Worm (Caenorhabditis elegans) whole organism, L3 larva: ENCODE results near the gene clec-60.

ENCODE experiments used
- ceh-82 ChIP-seq: fragments of 150-350 bp; optimal IDR thresholded peaks from 2 replicates; lab custom pipeline; 2014; ENCODE audit warnings: missing biosample characterization, missing genetic modification characterization
- ceh-9 ChIP-seq: sonication (generic microtip); optimal IDR thresholded peaks from 2 replicates; lab custom pipeline; 2018; ENCODE audit warnings: missing biosample characterization, missing genetic modification characterization
- eor-1 ChIP-seq, 2 experiments: fragments of 150-350 bp; optimal IDR thresholded peaks; 2 replicates each; lab custom pipeline; 2014 to 2018; ENCODE audit warnings: missing biosample characterization in 2 of 2, missing genetic modification characterization in 2 of 2
- lin-15B ChIP-seq: fragments of 150-350 bp; optimal IDR thresholded peaks from 2 replicates; lab custom pipeline; 2014; ENCODE audit warnings: missing biosample characterization, missing genetic modification characterization
- nhr-28 ChIP-seq: fragments of 150-350 bp; optimal IDR thresholded peaks from 2 replicates; lab custom pipeline; 2014; ENCODE audit warnings: missing biosample characterization, missing genetic modification characterization
- pha-4 ChIP-seq: fragments of 150-350 bp; optimal IDR thresholded peaks from 2 replicates; lab custom pipeline; 2014; ENCODE audit warnings: missing biosample characterization, missing genetic modification reagents, missing genetic modification characterization

DNA sequence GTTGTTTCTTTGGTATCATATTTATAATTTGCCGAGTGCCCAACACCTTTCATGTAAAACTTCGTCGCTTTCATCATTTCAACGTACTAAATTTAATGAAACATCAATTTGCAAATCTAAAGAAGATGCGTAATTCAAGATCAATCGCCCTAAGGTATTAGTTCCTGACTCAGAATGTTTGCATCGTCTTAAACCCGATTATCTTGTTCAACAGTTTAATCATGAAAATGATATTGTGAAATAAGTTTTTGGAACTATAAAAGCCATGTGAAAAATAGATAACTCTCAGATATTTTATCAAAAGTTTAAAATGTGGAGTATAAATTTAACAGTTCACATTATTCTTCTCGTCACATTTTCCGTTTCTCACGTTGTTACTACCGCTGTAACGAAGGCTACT, 41.7 kb downstream of the clec-60 start, which contains the start of gene E04D5.4:
- TF ChIP-seq ceh-82 (tag; lab: Kevin White, UChicago) (no peak), lin-15B (tag; lab: Kevin White, UChicago) (no peak), eor-1 (tag; optimal IDR thresholded peaks at IDR 0.05; lab: Kevin White, UChicago) (no peak), nhr-28 (tag; lab: Kevin White, UChicago) (no peak), ceh-9 (tag; lab: Kevin White, UChicago) (no peak), pha-4 (tag; lab: Kevin White, UChicago) (no peak)
